Worm (Caenorhabditis elegans) whole organism, L1 larva: ENCODE data around the gene K04H4.5.

Experiments used
- C04F5.9 ChIP-seq: sonication (generic microtip); optimal IDR thresholded peaks from 2 replicates; lab custom pipeline; 2016; ENCODE audit warnings: missing genetic modification characterization, missing compliant biosample characterization
- C34B4.2 ChIP-seq: sonication (generic microtip); optimal IDR thresholded peaks from 2 replicates; lab custom pipeline; 2017; ENCODE audit warnings: mild to moderate bottlenecking, missing genetic modification characterization, missing compliant biosample characterization
- Y116A8C.19 ChIP-seq: sonication (generic microtip); optimal IDR thresholded peaks from 2 replicates; lab custom pipeline; 2016; ENCODE audit warnings: missing compliant biosample characterization, missing genetic modification characterization, borderline replicate concordance
- aha-1 ChIP-seq: fragments of 150-350 bp; optimal IDR thresholded peaks from 2 replicates; lab custom pipeline; 2014; ENCODE audit warnings: missing biosample characterization, missing genetic modification characterization
- ceh-63 ChIP-seq: fragments of 200-800 bp; sonication (Bioruptor generic); optimal IDR thresholded peaks from 2 replicates; lab custom pipeline; 2018; ENCODE audit warnings: mild to moderate bottlenecking, missing genetic modification characterization, missing compliant biosample characterization
- ceh-82 ChIP-seq, 3 experiments: fragments of 150-350 bp in 1 of 3; sonication (generic microtip) in 2 of 3; optimal IDR thresholded peaks; 2 replicates each; lab custom pipeline; 2014 to 2017; ENCODE audit warnings: missing biosample characterization in 3 of 3, missing genetic modification characterization in 3 of 3
- ceh-90 ChIP-seq: sonication (generic microtip); optimal IDR thresholded peaks from 2 replicates; lab custom pipeline; 2016; ENCODE audit warnings: missing genetic modification characterization, missing compliant biosample characterization
- ces-1 ChIP-seq: fragments of 150-350 bp; optimal IDR thresholded peaks from 2 replicates; lab custom pipeline; 2014; ENCODE audit warnings: missing biosample characterization, missing genetic modification reagents, missing genetic modification characterization
- dpl-1 ChIP-seq, 3 experiments: fragments of 150-350 bp in 2 of 3; sonication (generic microtip) in 1 of 3; optimal IDR thresholded peaks; 2 replicates each; lab custom pipeline; 2014 to 2017; ENCODE audit warnings: missing biosample characterization in 3 of 3, missing genetic modification characterization in 3 of 3, missing genetic modification reagents in 3 of 3
- dsc-1 ChIP-seq: sonication (generic microtip); optimal IDR thresholded peaks from 2 replicates; lab custom pipeline; 2016; ENCODE audit warnings: mild to moderate bottlenecking, missing genetic modification characterization, missing compliant biosample characterization
- efl-1 ChIP-seq, 4 experiments: fragments of 150-350 bp; optimal IDR thresholded peaks in 3 of 4; peaks in 1 of 4; 1 replicate in 1 of 4; 2 replicates in 3 of 4; lab custom pipeline; 2014; ENCODE audit warnings: missing biosample characterization in 2 of 4, missing genetic modification characterization in 2 of 4, missing genetic modification reagents in 2 of 4
- egl-13 ChIP-seq: sonication (generic microtip); optimal IDR thresholded peaks from 2 replicates; lab custom pipeline; 2016; ENCODE audit warnings: missing genotype, missing genetic modification reagents, missing genetic modification characterization, missing compliant biosample characterization
- egl-27 ChIP-seq, 2 experiments: fragments of 150-350 bp in 1 of 2; sonication (generic microtip); optimal IDR thresholded peaks; 3 replicates each; lab custom pipeline; 2017 to 2018; ENCODE audit warnings: missing biosample characterization in 2 of 2, missing genetic modification characterization in 2 of 2, missing genetic modification reagents in 2 of 2
- elt-2 ChIP-seq: sonication (generic microtip); optimal IDR thresholded peaks from 2 replicates; lab custom pipeline; 2016; ENCODE audit warnings: missing genetic modification characterization, mild to moderate bottlenecking, inconsistent platforms, missing compliant biosample characterization, missing genetic modification reagents
- fkh-10 ChIP-seq: sonication (generic microtip); optimal IDR thresholded peaks from 2 replicates; lab custom pipeline; 2017; ENCODE audit warnings: missing biosample characterization, missing genetic modification reagents, missing genetic modification characterization
- fkh-4 ChIP-seq: sonication (generic microtip); optimal IDR thresholded peaks from 2 replicates; lab custom pipeline; 2016; ENCODE audit warnings: missing compliant biosample characterization, missing genetic modification characterization, borderline replicate concordance
- fkh-8 ChIP-seq: sonication (generic microtip); optimal IDR thresholded peaks from 2 replicates; lab custom pipeline; 2016; ENCODE audit warnings: mild to moderate bottlenecking, missing genetic modification characterization, missing compliant biosample characterization
- fos-1 ChIP-seq: fragments of 150-350 bp; optimal IDR thresholded peaks from 2 replicates; lab custom pipeline; 2014; ENCODE audit warnings: missing biosample characterization, missing genetic modification characterization
- grh-1 ChIP-seq: fragments of 200-800 bp; sonication (Bioruptor generic); IDR thresholded peaks from 2 replicates; pipeline ENCODE4 v1.3.6; 2022; ENCODE audit warnings: missing genetic modification reagents, missing genetic modification characterization, missing compliant biosample characterization
- hlh-17 ChIP-seq: fragments of 200-800 bp; sonication (Bioruptor generic); optimal IDR thresholded peaks from 2 replicates; lab custom pipeline; 2018; ENCODE audit warnings: missing genetic modification characterization, mild to moderate bottlenecking, missing compliant biosample characterization, moderate library complexity, borderline replicate concordance
- hlh-4 ChIP-seq: sonication (generic microtip); optimal IDR thresholded peaks from 2 replicates; lab custom pipeline; 2016; ENCODE audit warnings: mild to moderate bottlenecking, missing genetic modification characterization, missing compliant biosample characterization
- hpl-2 ChIP-seq: fragments of 150-350 bp; optimal IDR thresholded peaks from 2 replicates; lab custom pipeline; 2014; ENCODE audit warnings: missing biosample characterization, missing genetic modification reagents, missing genetic modification characterization
- isw-1 ChIP-seq: fragments of 200-800 bp; sonication (Bioruptor generic); IDR thresholded peaks from 2 replicates; pipeline ENCODE4 v1.3.6; 2022; ENCODE audit warnings: missing genetic modification characterization, missing compliant biosample characterization
- lin-13 ChIP-seq: fragments of 150-350 bp; optimal IDR thresholded peaks from 2 replicates; lab custom pipeline; 2014; ENCODE audit warnings: missing biosample characterization, missing genetic modification reagents, missing genetic modification characterization
- lin-14 ChIP-seq: fragments of 200-800 bp; sonication (Bioruptor generic); optimal IDR thresholded peaks from 2 replicates; lab custom pipeline; 2018; ENCODE audit warnings: mild to moderate bottlenecking, missing genetic modification characterization, moderate library complexity, missing compliant biosample characterization
- lin-35 ChIP-seq, 2 experiments: fragments of 150-350 bp; optimal IDR thresholded peaks; 2 replicates each; lab custom pipeline; 2014; ENCODE audit warnings: missing biosample characterization in 2 of 2, missing genetic modification characterization in 2 of 2, missing genetic modification reagents in 2 of 2
- lin-39 ChIP-seq: fragments of 150-350 bp; optimal IDR thresholded peaks from 2 replicates; lab custom pipeline; 2014; ENCODE audit warnings: missing biosample characterization, missing genetic modification reagents, missing genetic modification characterization
- lir-3 ChIP-seq: sonication (generic microtip); optimal IDR thresholded peaks from 2 replicates; lab custom pipeline; 2016; ENCODE audit warnings: mild to moderate bottlenecking, missing genetic modification characterization, moderate library complexity, missing compliant biosample characterization; ENCODE audit not compliant: poor library complexity
- lsy-2 ChIP-seq, 2 experiments: fragments of 150-350 bp; optimal IDR thresholded peaks; 2 replicates each; lab custom pipeline; 2014; ENCODE audit warnings: missing biosample characterization in 2 of 2, missing genetic modification characterization in 2 of 2
- mef-2 ChIP-seq: fragments of 150-350 bp; optimal IDR thresholded peaks from 2 replicates; lab custom pipeline; 2014; ENCODE audit warnings: missing biosample characterization, missing genetic modification characterization
- nhr-11 ChIP-seq: fragments of 150-350 bp; optimal IDR thresholded peaks from 2 replicates; lab custom pipeline; 2014; ENCODE audit warnings: missing biosample characterization, missing genetic modification characterization
- nhr-19 ChIP-seq: fragments of 200-800 bp; sonication (Bioruptor generic); conservative IDR thresholded peaks from 2 replicates; pipeline ENCODE4 v1.3.6; 2022; ENCODE audit warnings: missing genetic modification characterization, missing compliant biosample characterization
- nhr-237 ChIP-seq: fragments of 150-350 bp; optimal IDR thresholded peaks from 2 replicates; lab custom pipeline; 2014; ENCODE audit warnings: missing biosample characterization, missing genetic modification characterization
- nhr-28 ChIP-seq: fragments of 150-350 bp; optimal IDR thresholded peaks from 2 replicates; lab custom pipeline; 2014; ENCODE audit warnings: missing biosample characterization, missing genetic modification characterization
- nhr-47 ChIP-seq: sonication (generic microtip); optimal IDR thresholded peaks from 2 replicates; lab custom pipeline; 2016; ENCODE audit warnings: mild to moderate bottlenecking, missing genetic modification characterization, moderate library complexity, missing compliant biosample characterization
- nhr-77 ChIP-seq: fragments of 150-350 bp; optimal IDR thresholded peaks from 2 replicates; lab custom pipeline; 2014; ENCODE audit warnings: missing biosample characterization, missing genetic modification characterization
- nhr-84 ChIP-seq: sonication (generic microtip); optimal IDR thresholded peaks from 2 replicates; lab custom pipeline; 2017; ENCODE audit warnings: missing biosample characterization, missing genetic modification characterization
- pag-3 ChIP-seq: sonication (generic microtip); optimal IDR thresholded peaks from 2 replicates; lab custom pipeline; 2017; ENCODE audit warnings: missing genetic modification characterization, mild to moderate bottlenecking, missing compliant biosample characterization, antibody characterized with exemption, borderline replicate concordance; ENCODE audit not compliant: insufficient read depth
- pqm-1 ChIP-seq: sonication (generic microtip); optimal IDR thresholded peaks from 3 replicates; lab custom pipeline; 2017; ENCODE audit warnings: missing biosample characterization, missing genetic modification characterization
- skn-1 ChIP-seq: fragments of 150-350 bp; optimal IDR thresholded peaks from 2 replicates; lab custom pipeline; 2014; ENCODE audit warnings: missing biosample characterization, missing genetic modification characterization
- snu-23 ChIP-seq: sonication (generic microtip); optimal IDR thresholded peaks from 2 replicates; lab custom pipeline; 2016; ENCODE audit warnings: missing genetic modification characterization, missing compliant biosample characterization
- sptf-1 ChIP-seq: fragments of 150-350 bp; optimal IDR thresholded peaks from 2 replicates; lab custom pipeline; 2014; ENCODE audit warnings: missing biosample characterization, missing genetic modification characterization
- swsn-7 ChIP-seq: sonication (generic microtip); optimal IDR thresholded peaks from 2 replicates; lab custom pipeline; 2016; ENCODE audit warnings: missing genetic modification characterization, missing compliant biosample characterization
- tbx-2 ChIP-seq: sonication (generic microtip); optimal IDR thresholded peaks from 2 replicates; lab custom pipeline; 2016; ENCODE audit warnings: missing genetic modification characterization, missing compliant biosample characterization
- unc-130 ChIP-seq: fragments of 150-350 bp; optimal IDR thresholded peaks from 2 replicates; lab custom pipeline; 2017; ENCODE audit warnings: missing biosample characterization, missing genetic modification characterization, inconsistent platforms
- unc-30 ChIP-seq: sonication (generic microtip); optimal IDR thresholded peaks from 2 replicates; lab custom pipeline; 2017; ENCODE audit warnings: missing biosample characterization, missing genetic modification characterization
- unc-62 ChIP-seq: fragments of 150-350 bp; optimal IDR thresholded peaks from 2 replicates; lab custom pipeline; 2014; ENCODE audit warnings: missing biosample characterization, missing genetic modification reagents, missing genetic modification characterization
- vab-15 ChIP-seq: sonication (generic microtip); optimal IDR thresholded peaks from 2 replicates; lab custom pipeline; 2017; ENCODE audit warnings: missing genotype, mild to moderate bottlenecking, missing genetic modification characterization, missing compliant biosample characterization
- xbp-1 ChIP-seq: sonication (generic microtip); optimal IDR thresholded peaks from 2 replicates; lab custom pipeline; 2016; ENCODE audit warnings: missing genetic modification characterization, missing compliant biosample characterization
- zag-1 ChIP-seq: fragments of 150-350 bp; optimal IDR thresholded peaks from 2 replicates; lab custom pipeline; 2014; ENCODE audit warnings: missing biosample characterization, missing genetic modification characterization

Gene K04H4.5

DNA sequence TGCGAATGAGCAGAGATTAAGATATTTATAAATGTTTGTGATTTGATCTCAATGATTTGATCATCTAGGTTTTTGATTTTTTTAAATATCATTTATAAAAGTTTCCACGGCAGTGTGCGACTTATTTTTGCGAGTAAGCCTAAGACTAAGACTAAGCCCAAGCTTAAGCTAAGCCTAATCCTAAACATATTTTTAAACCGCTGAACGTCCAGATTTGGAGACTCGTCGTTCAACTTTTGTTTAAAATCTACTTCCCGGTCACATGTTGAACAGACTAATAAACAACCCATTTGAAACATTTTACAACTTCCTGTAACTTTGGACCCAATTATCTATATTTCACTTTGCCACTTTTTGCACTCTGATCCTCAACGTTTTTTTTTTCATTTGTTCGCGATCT, at the start of gene K04H4.5:
Gene K04H4.5, plus strand, starts transcription at position 301 of the 400 bp plus-strand sequence.
- TF ChIP-seq grh-1 (no peak), C34B4.2 (tag; lab: Kevin White, UChicago) (no peak), nhr-28 (tag; lab: Kevin White, UChicago) (no peak), zag-1 (tag; lab: Kevin White, UChicago) (no peak), ces-1 (GFP tag; lab: Kevin White, UChicago) (no peak), pag-3 (tag; lab: Kevin White, UChicago) (no peak), fkh-4 (no peak), unc-62 (GFP tag; lab: Kevin White, UChicago) (no peak), egl-27 (tag; optimal IDR thresholded peaks at IDR 0.05; lab: Kevin White, UChicago) (no peak), lir-3 (tag; lab: Kevin White, UChicago) (no peak), ceh-82 (tag; optimal IDR thresholded peaks at IDR 0.05; lab: Kevin White, UChicago) (no peak), snu-23 (GFP tag; lab: Kevin White, UChicago) (no peak), skn-1 (tag; lab: Kevin White, UChicago) (no peak), hpl-2 (no peak), nhr-84 (tag; lab: Kevin White, UChicago) (no peak), lin-35 (GFP tag; optimal IDR thresholded peaks at IDR 0.05; lab: Kevin White, UChicago) (no peak), lin-14 (GFP tag; lab: Kevin White, UChicago) (no peak), ceh-90 (no peak), dsc-1 (tag; lab: Kevin White, UChicago) (no peak), egl-13 (tag; lab: Kevin White, UChicago) (no peak)

DNA sequence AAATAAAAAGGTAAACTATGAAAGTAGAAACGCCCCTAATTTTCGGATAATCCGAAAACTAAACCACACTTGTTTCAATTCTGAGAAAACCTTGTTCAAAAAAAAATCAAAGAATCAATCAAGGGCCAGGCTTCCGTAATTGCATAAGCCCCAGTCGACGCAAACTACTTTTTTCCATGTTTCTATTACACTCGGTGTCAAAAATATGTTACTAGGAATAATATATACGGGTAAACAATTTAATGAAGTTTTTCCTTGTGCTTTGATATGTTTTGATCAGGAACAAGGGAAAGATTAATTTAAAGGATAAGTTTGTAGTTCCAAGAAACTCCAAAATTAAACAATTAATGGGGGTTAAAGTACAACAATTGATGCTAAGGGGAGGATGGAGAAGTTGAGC, 49.3 kb upstream of the K04H4.5 start:
- TF ChIP-seq sptf-1 (no peak), mef-2 (tag; lab: Kevin White, UChicago) (no peak), lin-14 (GFP tag; lab: Kevin White, UChicago) (peak; percentile 44), lin-39 (tag; lab: Kevin White, UChicago) (no peak), zag-1 (tag; lab: Kevin White, UChicago) (no peak), fkh-10 (GFP tag; lab: Kevin White, UChicago) (no peak), vab-15 (tag; lab: Kevin White, UChicago) (no peak), pag-3 (tag; lab: Kevin White, UChicago) (no peak), dpl-1 (GFP tag; optimal IDR thresholded peaks at IDR 0.05; lab: Kevin White, UChicago) (no peak), efl-1 (optimal IDR thresholded peaks at IDR 0.05; lab: Kevin White, UChicago) (no peak), efl-1 (GFP tag; optimal IDR thresholded peaks at IDR 0.05 in 1 of 2; lab: Kevin White, UChicago) (no peak), Y116A8C.19 (tag; lab: Kevin White, UChicago) (no peak), elt-2 (tag; lab: Kevin White, UChicago) (no peak), tbx-2 (no peak), hlh-4 (tag; lab: Kevin White, UChicago) (no peak), swsn-7 (tag; lab: Kevin White, UChicago) (peak; percentile 10), hlh-17 (GFP tag; lab: Kevin White, UChicago) (no peak), dsc-1 (tag; lab: Kevin White, UChicago) (no peak), xbp-1 (no peak), pqm-1 (tag; lab: Kevin White, UChicago) (no peak), snu-23 (GFP tag; lab: Kevin White, UChicago) (no peak), lsy-2 (tag; optimal IDR thresholded peaks at IDR 0.05; lab: Kevin White, UChicago) (peak in 1 of 2 experiments; percentile 15), nhr-237 (tag; lab: Kevin White, UChicago) (no peak), lin-13 (no peak), nhr-47 (tag; lab: Kevin White, UChicago) (peak; percentile 55), fkh-4 (no peak), nhr-77 (no peak), isw-1 (GFP tag; lab: Robert Waterston, UW) (no peak), unc-30 (tag; lab: Kevin White, UChicago) (no peak), unc-130 (tag; lab: Kevin White, UChicago) (no peak), C04F5.9 (no peak), nhr-19 (GFP tag; lab: Robert Waterston, UW) (no peak), aha-1 (tag; lab: Kevin White, UChicago) (no peak), nhr-11 (tag; lab: Kevin White, UChicago) (peak; percentile 60), egl-27 (tag; optimal IDR thresholded peaks at IDR 0.05; lab: Kevin White, UChicago) (no peak), fkh-8 (peak; percentile 59), ceh-63 (no peak), fos-1 (tag; lab: Kevin White, UChicago) (no peak)
